Fruit fly (Drosophila melanogaster) whole organism, prepupa: ENCODE data around the gene CG33252.

Source experiments
- Blimp-1 ChIP-seq: fragments of 200-800 bp; sonication (Bioruptor generic); optimal IDR thresholded peaks from 3 replicates; lab custom pipeline; 2017; ENCODE audit warnings: missing biosample characterization, missing genetic modification characterization, mild to moderate bottlenecking, moderate library complexity, missing genetic modification reagents
- CG10631 ChIP-seq: fragments of 200-800 bp; sonication (Bioruptor generic); optimal IDR thresholded peaks from 2 replicates; lab custom pipeline; 2016; ENCODE audit warnings: missing biosample characterization, missing genetic modification characterization
- CG10669 ChIP-seq: fragments of 200-800 bp; sonication (Bioruptor generic); optimal IDR thresholded peaks from 3 replicates; lab custom pipeline; 2018; ENCODE audit warnings: missing biosample characterization, mild to moderate bottlenecking, missing genetic modification characterization, moderate library complexity
- CG11902 ChIP-seq: fragments of 200-800 bp; sonication (Bioruptor generic); optimal IDR thresholded peaks from 3 replicates; lab custom pipeline; 2016; ENCODE audit warnings: missing biosample characterization, missing genetic modification characterization
- CG15336 ChIP-seq: fragments of 200-800 bp; sonication (Bioruptor generic); IDR thresholded peaks from 2 replicates; pipeline ENCODE4 v1.3.6; 2022; ENCODE audit warnings: missing biosample characterization, missing genetic modification characterization
- CG16779 ChIP-seq: fragments of 200-800 bp; sonication (Bioruptor generic); optimal IDR thresholded peaks from 3 replicates; lab custom pipeline; 2017; ENCODE audit warnings: missing biosample characterization, mild to moderate bottlenecking, missing genetic modification characterization
- CG3032 ChIP-seq: fragments of 200-800 bp; optimal IDR thresholded peaks from 2 replicates; lab custom pipeline; 2019; ENCODE audit warnings: missing biosample characterization, mild to moderate bottlenecking, missing genetic modification characterization, moderate library complexity
- CG31627 ChIP-seq: fragments of 200-800 bp; sonication (Bioruptor generic); optimal IDR thresholded peaks from 3 replicates; lab custom pipeline; 2016; ENCODE audit warnings: missing biosample characterization, missing genetic modification characterization
- CG32006 ChIP-seq: fragments of 200-800 bp; sonication (Bioruptor generic); optimal IDR thresholded peaks from 3 replicates; lab custom pipeline; 2017; ENCODE audit warnings: missing biosample characterization, mild to moderate bottlenecking, missing genetic modification characterization
- CG34406 ChIP-seq: fragments of 200-800 bp; sonication (Bioruptor generic); optimal IDR thresholded peaks from 3 replicates; lab custom pipeline; 2016; ENCODE audit warnings: missing biosample characterization, missing genetic modification characterization
- CG3919 ChIP-seq: fragments of 200-800 bp; sonication (Bioruptor generic); optimal IDR thresholded peaks from 3 replicates; lab custom pipeline; 2016; ENCODE audit warnings: missing biosample characterization, missing genetic modification characterization
- CG4318 ChIP-seq: fragments of 200-800 bp; sonication (Bioruptor generic); optimal IDR thresholded peaks from 3 replicates; lab custom pipeline; 2017; ENCODE audit warnings: missing biosample characterization, mild to moderate bottlenecking, missing genetic modification characterization
- CG6163 ChIP-seq: fragments of 200-800 bp; sonication (Bioruptor generic); IDR thresholded peaks from 3 replicates; pipeline ENCODE4 v1.3.6; 2022; ENCODE audit warnings: missing biosample characterization, missing genetic modification characterization
- CG6792 ChIP-seq: fragments of 200-800 bp; sonication (Bioruptor generic); optimal IDR thresholded peaks from 3 replicates; lab custom pipeline; 2016; ENCODE audit warnings: missing biosample characterization, missing genetic modification characterization
- CG6808 ChIP-seq: fragments of 200-800 bp; sonication (Bioruptor generic); optimal IDR thresholded peaks from 3 replicates; lab custom pipeline; 2017; ENCODE audit warnings: missing biosample characterization, missing genetic modification characterization, mild to moderate bottlenecking, moderate library complexity, missing genetic modification reagents
- CG6854 ChIP-seq: fragments of 200-800 bp; sonication (Bioruptor generic); optimal IDR thresholded peaks from 2 replicates; lab custom pipeline; 2017; ENCODE audit warnings: missing biosample characterization, mild to moderate bottlenecking, missing genetic modification characterization
- CG7368 ChIP-seq: fragments of 200-800 bp; sonication (Bioruptor generic); optimal IDR thresholded peaks from 3 replicates; lab custom pipeline; 2016; ENCODE audit warnings: missing biosample characterization, missing genetic modification characterization
- CG8119 ChIP-seq: fragments of 200-800 bp; sonication (Bioruptor generic); IDR thresholded peaks from 3 replicates; pipeline ENCODE4 v1.3.6; 2022; ENCODE audit warnings: missing biosample characterization, missing genetic modification characterization
- CG8319 ChIP-seq: fragments of 200-800 bp; sonication (Bioruptor generic); optimal IDR thresholded peaks from 3 replicates; lab custom pipeline; 2016; ENCODE audit warnings: missing biosample characterization, missing genetic modification characterization
- CG9139 ChIP-seq: fragments of 200-800 bp; sonication (Bioruptor generic); optimal IDR thresholded peaks from 3 replicates; lab custom pipeline; 2017; ENCODE audit warnings: missing biosample characterization, mild to moderate bottlenecking, missing genetic modification characterization
- Eip75B ChIP-seq: fragments of 200-800 bp; sonication (Bioruptor generic); optimal IDR thresholded peaks from 3 replicates; lab custom pipeline; 2016; ENCODE audit warnings: missing biosample characterization, missing genetic modification characterization
- Eip78C ChIP-seq: fragments of 200-800 bp; sonication (Bioruptor generic); peaks from one replicate; lab custom pipeline; 2016; ENCODE audit warnings: missing biosample characterization, missing genetic modification characterization
- Eip93F ChIP-seq: fragments of 200-800 bp; sonication (Bioruptor generic); optimal IDR thresholded peaks from 2 replicates; lab custom pipeline; 2016; ENCODE audit warnings: missing biosample characterization, mild to moderate bottlenecking, missing genetic modification characterization
- Gug ChIP-seq: fragments of 200-800 bp; sonication (Bioruptor generic); IDR thresholded peaks from 2 replicates; pipeline ENCODE4 v1.3.6; 2022; ENCODE audit warnings: missing biosample characterization, missing genetic modification characterization
- Hr38 ChIP-seq: sonication (Bioruptor generic); optimal IDR thresholded peaks from 2 replicates; lab custom pipeline; 2016; ENCODE audit warnings: missing biosample characterization, missing genetic modification characterization
- Hr39 ChIP-seq: fragments of 200-800 bp; sonication (Bioruptor generic); optimal IDR thresholded peaks from 2 replicates; lab custom pipeline; 2016; ENCODE audit warnings: missing biosample characterization, missing genetic modification characterization
- Hr4 ChIP-seq: fragments of 200-800 bp; sonication (Bioruptor generic); optimal IDR thresholded peaks from 3 replicates; lab custom pipeline; 2016; ENCODE audit warnings: missing biosample characterization, missing genetic modification characterization
- Lpt ChIP-seq: fragments of 200-800 bp; sonication (Bioruptor generic); optimal IDR thresholded peaks from 3 replicates; lab custom pipeline; 2016; ENCODE audit warnings: missing biosample characterization, missing genetic modification characterization
- Met ChIP-seq: fragments of 200-800 bp; sonication (Bioruptor generic); optimal IDR thresholded peaks from 3 replicates; lab custom pipeline; 2016; ENCODE audit warnings: missing biosample characterization, missing genetic modification characterization
- OdsH ChIP-seq: fragments of 200-800 bp; sonication (Bioruptor generic); optimal IDR thresholded peaks from 3 replicates; lab custom pipeline; 2016; ENCODE audit warnings: missing biosample characterization, missing genetic modification characterization
- Smox ChIP-seq: fragments of 200-800 bp; sonication (Bioruptor generic); optimal IDR thresholded peaks from 3 replicates; lab custom pipeline; 2016; ENCODE audit warnings: missing biosample characterization, missing genetic modification characterization
- Sox102F ChIP-seq: fragments of 200-800 bp; sonication (Bioruptor generic); optimal IDR thresholded peaks from 2 replicates; lab custom pipeline; 2016; ENCODE audit warnings: missing biosample characterization, mild to moderate bottlenecking, missing genetic modification characterization
- Sox14 ChIP-seq: fragments of 200-800 bp; sonication (Bioruptor generic); optimal IDR thresholded peaks from 3 replicates; lab custom pipeline; 2016; ENCODE audit warnings: missing biosample characterization, missing genetic modification characterization
- Sox15 ChIP-seq: fragments of 200-800 bp; sonication (Bioruptor generic); optimal IDR thresholded peaks from 3 replicates; lab custom pipeline; 2016; ENCODE audit warnings: missing biosample characterization, missing genetic modification characterization
- achi ChIP-seq: fragments of 200-800 bp; sonication (Bioruptor generic); optimal IDR thresholded peaks from 3 replicates; lab custom pipeline; 2016; ENCODE audit warnings: missing biosample characterization, missing genetic modification characterization
- acj6 ChIP-seq: fragments of 200-800 bp; sonication (Bioruptor generic); optimal IDR thresholded peaks from 3 replicates; lab custom pipeline; 2016; ENCODE audit warnings: missing biosample characterization, missing genetic modification characterization
- dsx ChIP-seq: fragments of 200-800 bp; optimal IDR thresholded peaks from 3 replicates; lab custom pipeline; 2019; ENCODE audit warnings: missing biosample characterization, mild to moderate bottlenecking, missing genetic modification characterization, moderate library complexity; ENCODE audit not compliant: poor library complexity, severe bottlenecking
- eg ChIP-seq: fragments of 200-800 bp; sonication (Bioruptor generic); IDR thresholded peaks from 3 replicates; pipeline ENCODE4 v1.3.6; 2022; ENCODE audit warnings: missing biosample characterization, missing genetic modification characterization
- esn ChIP-seq: fragments of 200-800 bp; sonication (Bioruptor generic); optimal IDR thresholded peaks from 2 replicates; lab custom pipeline; 2016; ENCODE audit warnings: missing biosample characterization, mild to moderate bottlenecking, missing genetic modification characterization, moderate library complexity
- fd59A ChIP-seq: fragments of 200-800 bp; sonication (Bioruptor generic); optimal IDR thresholded peaks from 2 replicates; lab custom pipeline; 2017; ENCODE audit warnings: missing biosample characterization, mild to moderate bottlenecking, missing genetic modification characterization, missing genetic modification reagents
- fd85E ChIP-seq: fragments of 200-800 bp; sonication (Bioruptor generic); optimal IDR thresholded peaks from 3 replicates; lab custom pipeline; 2016; ENCODE audit warnings: missing biosample characterization, missing genetic modification characterization
- lz ChIP-seq: fragments of 200-800 bp; sonication (Bioruptor generic); optimal IDR thresholded peaks from 3 replicates; lab custom pipeline; 2016; ENCODE audit warnings: missing biosample characterization, missing genetic modification characterization
- net ChIP-seq: fragments of 200-800 bp; sonication (Bioruptor generic); optimal IDR thresholded peaks from 3 replicates; lab custom pipeline; 2016; ENCODE audit warnings: missing biosample characterization, missing genetic modification characterization
- salr ChIP-seq, 2 experiments: fragments of 200-800 bp; sonication (Bioruptor generic); optimal IDR thresholded peaks; 3 replicates each; lab custom pipeline; 2016 to 2018; ENCODE audit warnings: missing biosample characterization in 2 of 2, missing genetic modification characterization in 2 of 2, mild to moderate bottlenecking in 1 of 2
- spab ChIP-seq: fragments of 200-800 bp; sonication (Bioruptor generic); optimal IDR thresholded peaks from 2 replicates; lab custom pipeline; 2017; ENCODE audit warnings: missing biosample characterization, mild to moderate bottlenecking, missing genetic modification characterization, missing genetic modification reagents
- svp ChIP-seq: fragments of 200-800 bp; sonication (Bioruptor generic); peaks from one replicate; lab custom pipeline; 2016; ENCODE audit warnings: missing biosample characterization, missing genetic modification characterization
- topi ChIP-seq: fragments of 200-800 bp; sonication (Bioruptor generic); optimal IDR thresholded peaks from 3 replicates; lab custom pipeline; 2016; ENCODE audit warnings: missing biosample characterization, missing genetic modification characterization
- vri ChIP-seq: fragments of 200-800 bp; sonication (Bioruptor generic); optimal IDR thresholded peaks from 3 replicates; lab custom pipeline; 2016; ENCODE audit warnings: missing biosample characterization, mild to moderate bottlenecking, missing genetic modification characterization

Gene CG33252

dm6 chrX:16897087-16897486 lies at the start of gene CG33252:
TSS of gene CG33252 (minus strand) at chrX:16897187.
- TF ChIP-seq CG3919 (GFP tag; lab: Kevin White, UChicago), result no peak

DNA sequence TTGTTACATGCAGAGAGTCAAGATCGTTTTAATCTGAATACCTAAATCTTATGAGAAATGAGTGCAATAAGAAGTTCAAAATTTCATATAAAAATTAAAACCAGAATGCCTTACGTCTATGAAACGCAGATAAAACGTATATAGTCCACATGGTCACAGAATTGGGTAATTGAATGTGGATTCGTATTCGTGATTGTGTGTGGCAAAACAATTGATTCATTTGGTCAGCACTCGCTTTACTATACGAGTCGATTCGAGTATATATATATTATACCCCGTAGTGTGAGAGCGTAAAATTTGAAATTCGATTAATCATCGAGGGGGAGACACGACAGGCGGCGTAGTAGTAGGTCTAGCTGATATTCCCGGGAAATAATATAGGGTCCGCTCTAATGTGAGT lies 49.6 kb upstream of the CG33252 start:
- TF ChIP-seq CG31627 (GFP tag; lab: Kevin White, UChicago), result no peak
- peak; percentile 10 for TF ChIP-seq vri (GFP tag; lab: Kevin White, UChicago)
- TF ChIP-seq Smox, result no peak

- TF ChIP-seq CG7368 (GFP tag; lab: Kevin White, UChicago) (peak; percentile 84), Smox (peak; percentile 79), salr (GFP tag; optimal IDR thresholded peaks at IDR 0.05; lab: Kevin White, UChicago) (peak in 1 of 2 experiments; percentile 70), Lpt (GFP tag; lab: Kevin White, UChicago) (peak; percentile 64), Hr38 (GFP tag; lab: Kevin White, UChicago) (no peak), Sox15 (GFP tag; lab: Kevin White, UChicago) (peak; percentile 63), dsx (GFP tag; lab: Kevin White, UChicago) (no peak), CG4318 (GFP tag; lab: Kevin White, UChicago) (peak; percentile 54), CG15336 (GFP tag; lab: Robert Waterston, UW) (peak; percentile 62), topi (GFP tag; lab: Kevin White, UChicago) (peak; percentile 85), Hr4 (GFP tag; lab: Kevin White, UChicago) (peak; percentile 76), CG11902 (GFP tag; lab: Kevin White, UChicago) (peak; percentile 56), Eip75B (peak; percentile 83), CG6792 (GFP tag; lab: Kevin White, UChicago) (peak; percentile 75), CG6808 (GFP tag; lab: Kevin White, UChicago) (peak; percentile 74), OdsH (GFP tag; lab: Kevin White, UChicago) (peak; percentile 83), lz (GFP tag; lab: Kevin White, UChicago) (peak; percentile 72), Eip93F (GFP tag; lab: Kevin White, UChicago) (peak; percentile 0), CG34406 (GFP tag; lab: Kevin White, UChicago) (peak; percentile 73), CG16779 (tag; lab: Kevin White, UChicago) (peak; percentile 74), CG3032 (tag; lab: Kevin White, UChicago) (peak; percentile 79), CG6854 (GFP tag; lab: Kevin White, UChicago) (peak; percentile 9), vri (GFP tag; lab: Kevin White, UChicago) (peak; percentile 57), CG10631 (peak; percentile 82), Gug (peak; percentile 77), Sox14 (GFP tag; lab: Kevin White, UChicago) (peak; percentile 81), Sox102F (GFP tag; lab: Kevin White, UChicago) (peak; percentile 79), eg (GFP tag; lab: Robert Waterston, UW) (peak; percentile 86), fd59A (peak; percentile 56), Eip78C (peak; percentile 93), Hr39 (GFP tag; lab: Kevin White, UChicago) (peak; percentile 80), achi (GFP tag; lab: Kevin White, UChicago) (peak; percentile 76), esn (GFP tag; lab: Kevin White, UChicago) (peak; percentile 83), spab (GFP tag; lab: Kevin White, UChicago) (peak; percentile 70), acj6 (peak; percentile 82), svp (GFP tag; lab: Kevin White, UChicago) (peak; percentile 90), Met (GFP tag; lab: Kevin White, UChicago) (peak; percentile 81), net (peak; percentile 84), CG31627 (GFP tag; lab: Kevin White, UChicago) (peak; percentile 75), CG8319 (GFP tag; lab: Kevin White, UChicago) (peak; percentile 59), CG10669 (GFP tag; lab: Kevin White, UChicago) (peak; percentile 84), CG8119 (peak; percentile 74), CG6163 (peak; percentile 83), CG9139 (GFP tag; lab: Kevin White, UChicago) (no peak), fd85E (peak; percentile 41), CG32006 (peak; percentile 85), Blimp-1 (peak; percentile 25)
Measured at dm6 chrX:16945414-16945813, 48.4 kb upstream of the CG33252 start.
